Worm (Caenorhabditis elegans) whole organism, late embryonic: ENCODE measurements around the gene col-150.

Experiments used
- F13H6.1 ChIP-seq: sonication (generic microtip); optimal IDR thresholded peaks from 2 replicates; lab custom pipeline; 2016; ENCODE audit warnings: missing genetic modification characterization, missing compliant biosample characterization
- dmd-4 ChIP-seq: sonication (generic microtip); optimal IDR thresholded peaks from 2 replicates; lab custom pipeline; 2016; ENCODE audit warnings: borderline replicate concordance, missing genetic modification characterization, missing compliant biosample characterization
- fkh-10 ChIP-seq: fragments of 150-350 bp; optimal IDR thresholded peaks from 2 replicates; lab custom pipeline; 2014; ENCODE audit warnings: missing biosample characterization, missing genetic modification reagents, missing genetic modification characterization
- lin-11 ChIP-seq: fragments of 200-800 bp; sonication (Bioruptor generic); optimal IDR thresholded peaks from 2 replicates; lab custom pipeline; 2018; ENCODE audit warnings: mild to moderate bottlenecking, missing genetic modification characterization, missing compliant biosample characterization
- mec-3 ChIP-seq: sonication (generic microtip); optimal IDR thresholded peaks from 2 replicates; lab custom pipeline; 2016; ENCODE audit warnings: borderline replicate concordance, missing genetic modification characterization, missing compliant biosample characterization
- nfya-1 ChIP-seq: sonication (generic microtip); optimal IDR thresholded peaks from 2 replicates; lab custom pipeline; 2017; ENCODE audit warnings: missing genetic modification characterization, mild to moderate bottlenecking, missing compliant biosample characterization, antibody characterized with exemption, moderate library complexity
- pha-4 ChIP-seq: fragments of 150-350 bp; optimal IDR thresholded peaks from 2 replicates; lab custom pipeline; 2018; ENCODE audit warnings: missing biosample characterization, missing genetic modification reagents, missing genetic modification characterization
- pqm-1 ChIP-seq: sonication (generic microtip); optimal IDR thresholded peaks from 2 replicates; lab custom pipeline; 2016; ENCODE audit warnings: missing genetic modification characterization, missing compliant biosample characterization
- ref-2 ChIP-seq: sonication (generic microtip); optimal IDR thresholded peaks from 2 replicates; lab custom pipeline; 2016; ENCODE audit warnings: missing genetic modification characterization, missing compliant biosample characterization
- sdc-2 ChIP-seq: sonication (generic microtip); optimal IDR thresholded peaks from 2 replicates; lab custom pipeline; 2016; ENCODE audit warnings: missing genotype, missing genetic modification characterization, missing compliant biosample characterization
- syd-9 ChIP-seq: sonication (generic microtip); optimal IDR thresholded peaks from 2 replicates; lab custom pipeline; 2016; ENCODE audit warnings: mild to moderate bottlenecking, missing genetic modification characterization, moderate library complexity, missing compliant biosample characterization

ce11 chrV:10277579-10277978, 16.9 kb downstream of the col-150 start, which contains the start of gene lys-1:
- TF ChIP-seq nfya-1 (tag; lab: Kevin White, UChicago), result no peak
- no peak for TF ChIP-seq fkh-10
- TF ChIP-seq mec-3 (tag; lab: Kevin White, UChicago), result no peak
- TF ChIP-seq dmd-4 (tag; lab: Kevin White, UChicago), result no peak
- TF ChIP-seq lin-11, result no peak
- TF ChIP-seq F13H6.1 (tag; lab: Kevin White, UChicago), result no peak
- TF ChIP-seq ref-2, result no peak
- TF ChIP-seq pqm-1, result no peak
- TF ChIP-seq syd-9 (tag; lab: Kevin White, UChicago), result no peak
- TF ChIP-seq sdc-2 (tag; lab: Kevin White, UChicago), result no peak
- no peak for TF ChIP-seq pha-4
